Fruit fly (Drosophila melanogaster): ENCODE results near the gene Acbp4.

The Acbp4 gene

dm6 chr3L:7094548-7095072 is 33.5 kb downstream of the Acbp4 start, which contains the start of gene form3 (continued):
- TF ChIP-seq tll (GFP tag; optimal IDR thresholded peaks at IDR 0.05) (no peak), bigmax (GFP tag; optimal IDR thresholded peaks at IDR 0.05) (no peak), CG2875 (GFP tag; optimal IDR thresholded peaks at IDR 0.05) (no peak), chinmo (GFP tag; IDR thresholded peaks at IDR 0.05; ENCODE audit: partially characterized antibody) (peak; percentile 39; the same call in 1 of the 4 replicates), CG17186 (GFP tag; optimal IDR thresholded peaks at IDR 0.05) (no peak), ci (GFP tag; IDR thresholded peaks at IDR 0.05) (peak; percentile 45; the same call in 1 of the 3 replicates), Deaf1 (tag; optimal IDR thresholded peaks at IDR 0.05) (peak; percentile 61), Drgx (GFP tag; IDR thresholded peaks at IDR 0.05) (no peak), CG8765 (GFP tag; IDR thresholded peaks at IDR 0.05) (no peak), GATAe (GFP tag; conservative IDR thresholded peaks at IDR 0.05) (no peak), CG9876 (GFP tag; optimal IDR thresholded peaks at IDR 0.05) (no peak), Med (GFP tag) (peak; percentile 70), Camta (GFP tag; optimal IDR thresholded peaks at IDR 0.05) (no peak), CG8924 (tag; optimal IDR thresholded peaks at IDR 0.05) (no peak), CG5953 (GFP tag; IDR thresholded peaks at IDR 0.05) (peak; percentile 18; the same call in 1 of the 2 replicates), trem (tag; optimal IDR thresholded peaks at IDR 0.05) (no peak), CG6791 (GFP tag; IDR thresholded peaks at IDR 0.05; ENCODE audit: partially characterized antibody) (0 out of 3 replicates have a peak, but pooled peaks have one; percentile 38), CG18476 (GFP tag; optimal IDR thresholded peaks at IDR 0.05) (no peak), psq (GFP tag; optimal IDR thresholded peaks at IDR 0.05) (no peak), run (tag; optimal IDR thresholded peaks at IDR 0.05) (no peak), sob (GFP tag; IDR thresholded peaks at IDR 0.05) (peak; percentile 24; the same call in 1 of the 2 replicates), eve (GFP tag; optimal IDR thresholded peaks at IDR 0.05) (no peak), CG12769 (tag; optimal IDR thresholded peaks at IDR 0.05) (no peak), yki (optimal IDR thresholded peaks at IDR 0.05) (no peak), Gsc (GFP tag; IDR thresholded peaks at IDR 0.05) (no peak), schlank (tag; optimal IDR thresholded peaks at IDR 0.05) (no peak), CG17385 (GFP tag; optimal IDR thresholded peaks at IDR 0.05) (no peak), CG6654 (GFP tag; optimal IDR thresholded peaks at IDR 0.05) (no peak), CG6854 (GFP tag; optimal IDR thresholded peaks at IDR 0.05) (no peak), NC2β (GFP tag; optimal IDR thresholded peaks at IDR 0.05) (no peak), Lpt (GFP tag; optimal IDR thresholded peaks at IDR 0.05) (no peak), tap (tag; optimal IDR thresholded peaks at IDR 0.05) (no peak), Dek (tag; optimal IDR thresholded peaks at IDR 0.05) (no peak), zen2 (GFP tag; IDR thresholded peaks at IDR 0.05; ENCODE audit: partially characterized antibody) (no peak), CG3995 (GFP tag; optimal IDR thresholded peaks at IDR 0.05) (peak; percentile 82), dysf (GFP tag; IDR thresholded peaks at IDR 0.05) (0 out of 3 replicates have a peak, but pooled peaks have one; percentile 33), CG12104 (GFP tag; optimal IDR thresholded peaks at IDR 0.05) (no peak), CG7987 (GFP tag; optimal IDR thresholded peaks at IDR 0.05) (no peak), ATbp (GFP tag; optimal IDR thresholded peaks at IDR 0.05) (no peak), HmgD (GFP tag; optimal IDR thresholded peaks at IDR 0.05) (no peak), CG18599 (GFP tag; optimal IDR thresholded peaks at IDR 0.05) (no peak), CG4617 (GFP tag; optimal IDR thresholded peaks at IDR 0.05; ENCODE audit: borderline replicate concordance) (no peak), tio (GFP tag; optimal IDR thresholded peaks at IDR 0.05) (no peak), her (GFP tag; optimal IDR thresholded peaks at IDR 0.05) (no peak), al (GFP tag; IDR thresholded peaks at IDR 0.05) (no peak), CG34422 (GFP tag; IDR thresholded peaks at IDR 0.05) (no peak; the same call in 2 of the 3 replicates), CG15696 (tag; optimal IDR thresholded peaks at IDR 0.05) (no peak), CG11695 (GFP tag; IDR thresholded peaks at IDR 0.05) (no peak), Fer3 (tag; optimal IDR thresholded peaks at IDR 0.05) (no peak), sima (GFP tag; optimal IDR thresholded peaks at IDR 0.05) (no peak), CG4424 (GFP tag; optimal IDR thresholded peaks at IDR 0.05) (no peak)

Measured in whole organism, embryonic.